Worm (Caenorhabditis elegans): ENCODE data around the gene T19C3.2.
A peak's percentile ranks its signal among the peaks of the same experiment; 100 is the strongest.

T19C3.2 gene

DNA sequence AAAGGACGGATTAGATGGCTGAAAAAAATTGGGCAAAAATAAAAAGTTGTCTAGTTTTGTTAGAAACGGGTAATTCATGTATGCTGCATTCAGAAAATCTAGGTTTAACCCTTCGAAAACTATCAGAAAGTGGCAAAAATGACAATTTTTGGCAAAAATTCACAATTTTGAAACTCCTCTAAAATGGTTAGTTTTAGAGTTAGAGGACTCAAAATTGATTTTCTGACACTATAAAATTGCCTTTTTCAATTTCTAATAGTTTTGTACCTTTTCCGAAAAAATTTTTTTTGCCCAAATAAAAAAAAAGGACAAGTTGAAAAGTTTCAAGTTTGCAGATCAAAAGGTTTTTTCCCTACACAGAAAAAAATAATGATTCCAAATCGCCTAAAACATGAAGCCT is 40.8 kb downstream of the T19C3.2 start:
- TF ChIP-seq nhr-237 (tag; optimal IDR thresholded peaks at IDR 0.05) (no peak), ham-2 (GFP tag; optimal IDR thresholded peaks at IDR 0.05) (no peak), zip-8 (tag; optimal IDR thresholded peaks at IDR 0.05) (no peak)

DNA sequence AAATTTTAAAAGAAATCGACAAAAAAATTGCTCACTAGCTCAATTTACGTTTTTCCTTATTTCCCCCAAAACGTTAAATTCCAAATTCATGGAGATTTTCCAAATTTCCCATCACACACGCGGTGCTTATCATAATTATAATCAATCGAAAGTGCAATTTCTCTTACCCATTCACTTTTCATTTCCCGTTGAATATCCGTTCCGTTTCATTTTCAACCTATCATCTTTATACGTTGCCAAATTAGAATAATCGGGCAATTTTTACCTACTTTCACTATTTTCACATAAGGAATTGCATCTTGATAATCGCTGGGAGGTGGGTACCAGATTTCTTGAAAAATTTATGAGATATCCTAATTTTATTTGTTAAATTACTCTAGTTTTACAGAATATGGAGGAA is 48.6 kb downstream of the T19C3.2 start:
- TF ChIP-seq mab-5 (tag; optimal IDR thresholded peaks at IDR 0.05), result no peak
- no peak for TF ChIP-seq nhr-12 (tag; optimal IDR thresholded peaks at IDR 0.05)
- TF ChIP-seq ces-1 (GFP tag; optimal IDR thresholded peaks at IDR 0.05), result no peak
- peak; percentile 97 for TF ChIP-seq blmp-1 (tag; optimal IDR thresholded peaks at IDR 0.05)
- TF ChIP-seq ham-2 (GFP tag; optimal IDR thresholded peaks at IDR 0.05), result peak; percentile 3
- no peak for TF ChIP-seq unc-62 (GFP tag; optimal IDR thresholded peaks at IDR 0.05)
- TF ChIP-seq hlh-1 (tag; optimal IDR thresholded peaks at IDR 0.05), result no peak
- no peak for TF ChIP-seq lsy-2 (tag; optimal IDR thresholded peaks at IDR 0.05)
- TF ChIP-seq elt-3 (tag; optimal IDR thresholded peaks at IDR 0.05), result peak; percentile 28
- TF ChIP-seq mep-1 (tag; optimal IDR thresholded peaks at IDR 0.05), result no peak
